Worm (Caenorhabditis elegans) whole organism, young adult: ENCODE data around the gene sup-26.

Source experiments
- C17E4.6 ChIP-seq: fragments of 200-800 bp; sonication (Bioruptor generic); IDR thresholded peaks from 2 replicates; pipeline ENCODE4 v1.3.6; 2022; ENCODE audit warnings: missing genetic modification reagents, missing genetic modification characterization, missing compliant biosample characterization
- F37B4.10 ChIP-seq: fragments of 200-800 bp; sonication (Bioruptor generic); IDR thresholded peaks from 2 replicates; pipeline ENCODE4 v1.3.6; 2022; ENCODE audit warnings: missing genetic modification characterization, missing compliant biosample characterization
- F49E8.2 ChIP-seq: sonication (generic microtip); optimal IDR thresholded peaks from 3 replicates; lab custom pipeline; 2017; ENCODE audit warnings: missing genetic modification characterization, mild to moderate bottlenecking, missing compliant biosample characterization, antibody characterized with exemption, moderate library complexity; ENCODE audit not compliant: insufficient read depth
- F52B5.7 ChIP-seq: sonication (generic microtip); optimal IDR thresholded peaks from 2 replicates; lab custom pipeline; 2016; ENCODE audit warnings: mild to moderate bottlenecking, missing genetic modification characterization, missing compliant biosample characterization
- F57C9.4 ChIP-seq: sonication (generic microtip); optimal IDR thresholded peaks from 2 replicates; lab custom pipeline; 2017; ENCODE audit warnings: mild to moderate bottlenecking, missing genetic modification characterization, missing compliant biosample characterization
- K12H6.12 ChIP-seq: fragments of 200-800 bp; sonication (Bioruptor generic); optimal IDR thresholded peaks from 2 replicates; lab custom pipeline; 2018; ENCODE audit warnings: mild to moderate bottlenecking, missing genetic modification characterization, missing compliant biosample characterization
- T07F8.4 ChIP-seq: sonication (generic microtip); optimal IDR thresholded peaks from 2 replicates; lab custom pipeline; 2016; ENCODE audit warnings: mild to moderate bottlenecking, missing genetic modification characterization, moderate library complexity, missing compliant biosample characterization
- aptf-2 ChIP-seq: fragments of 200-800 bp; sonication (Bioruptor generic); conservative IDR thresholded peaks from 2 replicates; pipeline ENCODE4 v1.3.6; 2022; ENCODE audit warnings: missing genetic modification reagents, missing genetic modification characterization, missing compliant biosample characterization
- attf-5 ChIP-seq: fragments of 200-800 bp; sonication (Bioruptor generic); optimal IDR thresholded peaks from 2 replicates; lab custom pipeline; 2018; ENCODE audit warnings: mild to moderate bottlenecking, missing genetic modification characterization, missing compliant biosample characterization
- ceh-100 ChIP-seq: fragments of 200-800 bp; sonication (Bioruptor generic); IDR thresholded peaks from 2 replicates; pipeline ENCODE4 v1.3.6; 2022; ENCODE audit warnings: missing genetic modification reagents, missing genetic modification characterization, missing compliant biosample characterization
- ceh-40 ChIP-seq: fragments of 200-800 bp; sonication (Bioruptor generic); IDR thresholded peaks from 2 replicates; pipeline ENCODE4 v1.3.6; 2022; ENCODE audit warnings: missing genetic modification characterization, missing compliant biosample characterization
- chd-7 ChIP-seq: sonication (generic microtip); optimal IDR thresholded peaks from 2 replicates; lab custom pipeline; 2016; ENCODE audit warnings: mild to moderate bottlenecking, missing genetic modification characterization, moderate library complexity, missing compliant biosample characterization
- die-1 ChIP-seq: sonication (generic microtip); optimal IDR thresholded peaks from 2 replicates; lab custom pipeline; 2016; ENCODE audit warnings: missing genotype, mild to moderate bottlenecking, missing genetic modification characterization, missing compliant biosample characterization
- dpff-1 ChIP-seq: sonication (generic microtip); optimal IDR thresholded peaks from 2 replicates; lab custom pipeline; 2017; ENCODE audit warnings: mild to moderate bottlenecking, missing genetic modification characterization, missing compliant biosample characterization
- egl-18 ChIP-seq: fragments of 200-800 bp; sonication (Bioruptor generic); IDR thresholded peaks from 2 replicates; pipeline ENCODE4 v1.3.6; 2022; ENCODE audit warnings: missing genetic modification reagents, missing genetic modification characterization, missing compliant biosample characterization
- egl-44 ChIP-seq: fragments of 200-800 bp; sonication (Bioruptor generic); IDR thresholded peaks from 2 replicates; pipeline ENCODE4 v1.3.6; 2022; ENCODE audit warnings: missing genetic modification reagents, missing genetic modification characterization, missing compliant biosample characterization
- gei-17 ChIP-seq: fragments of 200-800 bp; sonication (Bioruptor generic); optimal IDR thresholded peaks from 2 replicates; lab custom pipeline; 2018; ENCODE audit warnings: mild to moderate bottlenecking, missing genetic modification characterization, missing compliant biosample characterization
- hmg-1.2 ChIP-seq: fragments of 200-800 bp; sonication (Bioruptor generic); IDR thresholded peaks from 2 replicates; pipeline ENCODE4 v1.3.6; 2022; ENCODE audit warnings: missing genetic modification reagents, missing genetic modification characterization, missing compliant biosample characterization
- lag-1 ChIP-seq: fragments of 200-800 bp; sonication (Bioruptor generic); IDR thresholded peaks from 2 replicates; pipeline ENCODE4 v1.3.6; 2022; ENCODE audit warnings: missing genetic modification reagents, missing genetic modification characterization, missing compliant biosample characterization
- lin-35 ChIP-seq, 3 experiments: fragments of 150-350 bp in 2 of 3; sonication (generic microtip) in 1 of 3; optimal IDR thresholded peaks; 2 replicates each; lab custom pipeline; 2014 to 2018; ENCODE audit warnings: missing biosample characterization in 3 of 3, missing genetic modification characterization in 3 of 3, missing genetic modification reagents in 3 of 3
- lsy-27 ChIP-seq: sonication (generic microtip); optimal IDR thresholded peaks from 2 replicates; lab custom pipeline; 2017; ENCODE audit warnings: missing genetic modification characterization, mild to moderate bottlenecking, missing compliant biosample characterization, antibody characterized with exemption, missing genotype, borderline replicate concordance; ENCODE audit not compliant: insufficient read depth
- madf-6 ChIP-seq: fragments of 200-800 bp; sonication (Bioruptor generic); IDR thresholded peaks from 2 replicates; pipeline ENCODE4 v1.3.6; 2022; ENCODE audit warnings: missing genetic modification reagents, missing genetic modification characterization, missing compliant biosample characterization
- mcd-1 ChIP-seq: fragments of 200-800 bp; sonication (Bioruptor generic); IDR thresholded peaks from 2 replicates; pipeline ENCODE4 v1.3.6; 2022; ENCODE audit warnings: missing genetic modification reagents, missing genetic modification characterization, missing compliant biosample characterization
- nfyb-1 ChIP-seq: fragments of 200-800 bp; sonication (Bioruptor generic); IDR thresholded peaks from 2 replicates; pipeline ENCODE4 v1.3.6; 2022; ENCODE audit warnings: missing genetic modification reagents, missing genetic modification characterization, missing compliant biosample characterization
- nhr-120 ChIP-seq: fragments of 200-800 bp; sonication (Bioruptor generic); IDR thresholded peaks from 2 replicates; pipeline ENCODE4 v1.3.6; 2022; ENCODE audit warnings: missing genetic modification characterization, missing compliant biosample characterization
- nhr-90 ChIP-seq: sonication (generic microtip); optimal IDR thresholded peaks from 2 replicates; lab custom pipeline; 2016; ENCODE audit warnings: missing genotype, mild to moderate bottlenecking, missing genetic modification characterization, missing compliant biosample characterization
- rec-8 ChIP-seq, 2 experiments: sonication (generic microtip); optimal IDR thresholded peaks; 2 replicates each; lab custom pipeline; 2016; ENCODE audit warnings: mild to moderate bottlenecking in 2 of 2, missing genetic modification characterization in 2 of 2, missing genetic modification reagents in 2 of 2, missing genotype in 2 of 2, missing biosample characterization in 1 of 2, missing compliant biosample characterization in 1 of 2, moderate library complexity in 1 of 2
- snpc-1.1 ChIP-seq: sonication (generic microtip); optimal IDR thresholded peaks from 2 replicates; lab custom pipeline; 2017; ENCODE audit warnings: missing genetic modification characterization, mild to moderate bottlenecking, missing compliant biosample characterization, antibody characterized with exemption, moderate library complexity, missing genotype, missing genetic modification reagents; ENCODE audit not compliant: insufficient read depth
- snpc-3.4 ChIP-seq: sonication (generic microtip); optimal IDR thresholded peaks from 2 replicates; lab custom pipeline; 2017; ENCODE audit warnings: missing genetic modification characterization, mild to moderate bottlenecking, missing compliant biosample characterization, antibody characterized with exemption, moderate library complexity, missing genotype, missing genetic modification reagents
- tbp1 ChIP-seq: fragments of 200-800 bp; sonication (Bioruptor generic); optimal IDR thresholded peaks from 2 replicates; lab custom pipeline; 2018; ENCODE audit warnings: mild to moderate bottlenecking, missing genetic modification characterization, missing compliant biosample characterization
- tlf-1 ChIP-seq: fragments of 200-800 bp; sonication (Bioruptor generic); optimal IDR thresholded peaks from 2 replicates; lab custom pipeline; 2018; ENCODE audit warnings: mild to moderate bottlenecking, missing genetic modification characterization, missing compliant biosample characterization
- ztf-18 ChIP-seq: sonication (generic microtip); optimal IDR thresholded peaks from 2 replicates; lab custom pipeline; 2016; ENCODE audit warnings: missing genotype, mild to moderate bottlenecking, missing genetic modification characterization, missing compliant biosample characterization

Gene sup-26

ce11 chrIII:4280215-4281173 lies at the start of gene sup-26 (continued):
- no peak for TF ChIP-seq nhr-90 (tag; lab: Kevin White, UChicago)
- no peak for TF ChIP-seq tbp1 (GFP tag; lab: Kevin White, UChicago)
- 0 out of 2 replicates have a peak, but pooled peaks have one; percentile 6 for TF ChIP-seq madf-6 (GFP tag; lab: Robert Waterston, UW)
- TF ChIP-seq T07F8.4: no peak
- TF ChIP-seq egl-18 (GFP tag; lab: Robert Waterston, UW): no peak
- TF ChIP-seq aptf-2 (GFP tag; lab: Robert Waterston, UW): peak; percentile 56; the same call in 1 of the 2 replicates
- TF ChIP-seq F52B5.7 (tag; lab: Kevin White, UChicago): no peak
- TF ChIP-seq tlf-1 (GFP tag; lab: Kevin White, UChicago): no peak
- no peak for TF ChIP-seq F57C9.4
- no peak for TF ChIP-seq F37B4.10 (GFP tag; lab: Robert Waterston, UW)
- TF ChIP-seq lsy-27 (tag; lab: Kevin White, UChicago): no peak
- TF ChIP-seq snpc-3.4 (tag; lab: Kevin White, UChicago): no peak
- no peak for TF ChIP-seq die-1 (tag; lab: Kevin White, UChicago)
- TF ChIP-seq lin-35 (GFP tag; optimal IDR thresholded peaks at IDR 0.05; lab: Kevin White, UChicago): no peak
- no peak for TF ChIP-seq lag-1
- no peak for TF ChIP-seq ceh-100 (GFP tag; lab: Robert Waterston, UW)
- TF ChIP-seq snpc-1.1 (tag; lab: Kevin White, UChicago): no peak

- TF ChIP-seq nfyb-1 (GFP tag; lab: Robert Waterston, UW): peak; percentile 56; the same call in 1 of the 2 replicates
- no peak for TF ChIP-seq F49E8.2
Observed at ce11 chrIII:4328208-4328987, 48.4 kb upstream of the sup-26 start.

ce11 chrIII:4323859-4324258 lies 43.8 kb upstream of the sup-26 start, which contains the start of gene H38K22.9:
Gene H38K22.9, plus strand, starts transcription at chrIII:4324159.
- no peak for TF ChIP-seq attf-5 (GFP tag; lab: Kevin White, UChicago)
- TF ChIP-seq tlf-1 (GFP tag; lab: Kevin White, UChicago): no peak
- no peak for TF ChIP-seq chd-7 (tag; lab: Kevin White, UChicago)
- TF ChIP-seq hmg-1.2 (GFP tag; lab: Robert Waterston, UW): no peak
- TF ChIP-seq gei-17: no peak
- TF ChIP-seq nfyb-1 (GFP tag; lab: Robert Waterston, UW): no peak
- TF ChIP-seq ceh-40 (GFP tag; lab: Robert Waterston, UW): no peak
- TF ChIP-seq ztf-18 (tag; lab: Kevin White, UChicago): no peak
- TF ChIP-seq egl-44 (GFP tag; lab: Robert Waterston, UW): no peak
- no peak for TF ChIP-seq mcd-1 (GFP tag; lab: Robert Waterston, UW)
- no peak for TF ChIP-seq snpc-3.4 (tag; lab: Kevin White, UChicago)
- no peak for TF ChIP-seq C17E4.6
- no peak for TF ChIP-seq F49E8.2
- TF ChIP-seq T07F8.4: no peak
- no peak for TF ChIP-seq K12H6.12 (tag; lab: Kevin White, UChicago)
- TF ChIP-seq dpff-1 (tag; lab: Kevin White, UChicago): no peak
- no peak for TF ChIP-seq nhr-120 (GFP tag; lab: Robert Waterston, UW)
- no peak for TF ChIP-seq rec-8 (tag; optimal IDR thresholded peaks at IDR 0.05; lab: Kevin White, UChicago)
- TF ChIP-seq, all 124 proteins: peak for 0
